Worm (Caenorhabditis elegans) whole organism, L2 larva: ENCODE results near the gene F53B7.7.

Experiments
- alr-1 ChIP-seq: fragments of 150-350 bp; optimal IDR thresholded peaks from 2 replicates; lab custom pipeline; 2014; ENCODE audit warnings: missing biosample characterization, missing genetic modification characterization
- elt-3 ChIP-seq: sonication (generic microtip); optimal IDR thresholded peaks from 2 replicates; lab custom pipeline; 2017; ENCODE audit warnings: missing biosample characterization, missing genetic modification characterization
- lin-39 ChIP-seq: fragments of 150-350 bp; optimal IDR thresholded peaks from 2 replicates; lab custom pipeline; 2014; ENCODE audit warnings: missing biosample characterization, missing genetic modification reagents, missing genetic modification characterization
- mdl-1 ChIP-seq, 2 experiments: fragments of 150-350 bp in 1 of 2; sonication (generic microtip) in 1 of 2; optimal IDR thresholded peaks; 2 replicates each; lab custom pipeline; 2017; ENCODE audit warnings: missing biosample characterization in 2 of 2, missing genetic modification characterization in 2 of 2
- nhr-10 ChIP-seq: sonication (generic microtip); optimal IDR thresholded peaks from 2 replicates; lab custom pipeline; 2017; ENCODE audit warnings: missing biosample characterization, missing genetic modification characterization
- nhr-12 ChIP-seq: fragments of 150-350 bp; optimal IDR thresholded peaks from 2 replicates; lab custom pipeline; 2014; ENCODE audit warnings: missing biosample characterization, missing genetic modification characterization
- nhr-77 ChIP-seq: fragments of 150-350 bp; optimal IDR thresholded peaks from 2 replicates; lab custom pipeline; 2014; ENCODE audit warnings: missing biosample characterization, missing genetic modification characterization
- snpc-4 ChIP-seq: fragments of 150-350 bp; optimal IDR thresholded peaks from 2 replicates; lab custom pipeline; 2014; ENCODE audit warnings: missing biosample characterization, missing genetic modification characterization
- unc-62 ChIP-seq: fragments of 150-350 bp; optimal IDR thresholded peaks from 2 replicates; lab custom pipeline; 2014; ENCODE audit warnings: missing biosample characterization, missing genetic modification reagents, missing genetic modification characterization
- ztf-11 ChIP-seq: sonication (generic microtip); optimal IDR thresholded peaks from 2 replicates; lab custom pipeline; 2017; ENCODE audit warnings: missing biosample characterization, missing genetic modification characterization

DNA sequence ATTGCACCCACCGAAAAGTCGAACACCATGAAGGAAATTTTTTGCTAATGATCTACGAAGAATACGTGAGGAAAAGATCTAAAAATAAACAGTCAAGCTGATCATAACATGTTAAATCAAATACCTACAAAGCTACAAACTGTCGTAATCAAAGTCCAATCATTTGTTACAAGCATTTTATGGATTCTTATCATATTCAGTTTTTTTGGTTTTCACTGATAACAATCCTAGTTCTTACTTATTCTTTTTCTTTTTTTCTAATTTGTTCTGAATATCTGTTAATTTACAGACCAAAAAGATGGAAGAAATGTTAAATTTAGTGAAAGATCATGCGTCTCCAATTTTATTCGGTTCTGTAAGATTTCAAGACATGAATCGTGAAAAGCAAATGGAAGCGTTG lies 44.1 kb upstream of the F53B7.7 start, which contains the start of gene F17C11.6:
- TF ChIP-seq nhr-77 (tag; lab: Kevin White, UChicago) (no peak), nhr-12 (tag; lab: Kevin White, UChicago) (no peak), snpc-4 (tag; lab: Kevin White, UChicago) (no peak), ztf-11 (tag; lab: Kevin White, UChicago) (no peak), nhr-10 (tag; lab: Kevin White, UChicago) (no peak), elt-3 (no peak), alr-1 (tag; lab: Kevin White, UChicago) (no peak), mdl-1 (tag; optimal IDR thresholded peaks at IDR 0.05; lab: Kevin White, UChicago) (no peak), unc-62 (GFP tag; lab: Kevin White, UChicago) (no peak), lin-39 (tag; lab: Kevin White, UChicago) (no peak)
